Worm (Caenorhabditis elegans) whole organism, young adult: ENCODE data around the gene F40H3.3.
A peak's percentile ranks its signal among the peaks of the same experiment; 100 is the strongest.

ENCODE experiments used
- C06A6.2 ChIP-seq: fragments of 200-800 bp; sonication (Bioruptor generic); conservative IDR thresholded peaks from 2 replicates; pipeline ENCODE4 v1.3.6; 2022; ENCODE audit warnings: missing genetic modification characterization, missing compliant biosample characterization
- C17E4.6 ChIP-seq: fragments of 200-800 bp; sonication (Bioruptor generic); IDR thresholded peaks from 2 replicates; pipeline ENCODE4 v1.3.6; 2022; ENCODE audit warnings: missing genetic modification reagents, missing genetic modification characterization, missing compliant biosample characterization
- F33H1.4 ChIP-seq: fragments of 200-800 bp; sonication (Bioruptor generic); IDR thresholded peaks from 2 replicates; pipeline ENCODE4 v1.3.6; 2022; ENCODE audit warnings: missing genetic modification reagents, missing genetic modification characterization, missing compliant biosample characterization
- F57A8.1 ChIP-seq: fragments of 200-800 bp; sonication (Bioruptor generic); optimal IDR thresholded peaks from 2 replicates; lab custom pipeline; 2018; ENCODE audit warnings: mild to moderate bottlenecking, missing genetic modification characterization, moderate library complexity, missing compliant biosample characterization
- T07F8.4 ChIP-seq: sonication (generic microtip); optimal IDR thresholded peaks from 2 replicates; lab custom pipeline; 2016; ENCODE audit warnings: mild to moderate bottlenecking, missing genetic modification characterization, moderate library complexity, missing compliant biosample characterization
- Y53F4B.3 ChIP-seq: fragments of 200-800 bp; sonication (Bioruptor generic); IDR thresholded peaks from 2 replicates; pipeline ENCODE4 v1.3.6; 2022; ENCODE audit warnings: missing genetic modification reagents, missing genetic modification characterization, missing compliant biosample characterization
- Y56A3A.18 ChIP-seq: fragments of 200-800 bp; sonication (Bioruptor generic); IDR thresholded peaks from 2 replicates; pipeline ENCODE4 v1.3.6; 2022; ENCODE audit warnings: missing genetic modification reagents, missing genetic modification characterization, missing compliant biosample characterization
- Y95B8A.8 ChIP-seq: fragments of 200-800 bp; sonication (Bioruptor generic); IDR thresholded peaks from 2 replicates; pipeline ENCODE4 v1.3.6; 2022; ENCODE audit warnings: missing genetic modification reagents, missing genetic modification characterization, missing compliant biosample characterization
- aptf-2 ChIP-seq: fragments of 200-800 bp; sonication (Bioruptor generic); conservative IDR thresholded peaks from 2 replicates; pipeline ENCODE4 v1.3.6; 2022; ENCODE audit warnings: missing genetic modification reagents, missing genetic modification characterization, missing compliant biosample characterization
- attf-3 ChIP-seq: fragments of 200-800 bp; sonication (Bioruptor generic); conservative IDR thresholded peaks from 2 replicates; pipeline ENCODE4 v1.3.6; 2022; ENCODE audit warnings: missing genetic modification reagents, missing genetic modification characterization, missing compliant biosample characterization
- cebp-1 ChIP-seq, 2 experiments: fragments of 200-800 bp in 1 of 2; sonication (Bioruptor generic) in 1 of 2; sonication (generic microtip) in 1 of 2; IDR thresholded peaks in 1 of 2; optimal IDR thresholded peaks in 1 of 2; 2 replicates each; pipeline versions ENCODE4 v1.3.6 to Lab custom; 2017 to 2022; ENCODE audit warnings: missing compliant biosample characterization in 2 of 2, missing genetic modification characterization in 2 of 2, mild to moderate bottlenecking in 1 of 2, missing genetic modification reagents in 1 of 2, moderate library complexity in 1 of 2
- dpff-1 ChIP-seq: sonication (generic microtip); optimal IDR thresholded peaks from 2 replicates; lab custom pipeline; 2017; ENCODE audit warnings: mild to moderate bottlenecking, missing genetic modification characterization, missing compliant biosample characterization
- egrh-3 ChIP-seq: fragments of 200-800 bp; sonication (Bioruptor generic); IDR thresholded peaks from 2 replicates; pipeline ENCODE4 v1.3.6; 2022; ENCODE audit warnings: missing genetic modification reagents, missing genetic modification characterization, missing compliant biosample characterization
- gei-17 ChIP-seq: fragments of 200-800 bp; sonication (Bioruptor generic); optimal IDR thresholded peaks from 2 replicates; lab custom pipeline; 2018; ENCODE audit warnings: mild to moderate bottlenecking, missing genetic modification characterization, missing compliant biosample characterization
- him-1 ChIP-seq: sonication (generic microtip); optimal IDR thresholded peaks from 2 replicates; lab custom pipeline; 2016; ENCODE audit warnings: missing genotype, missing genetic modification reagents, missing genetic modification characterization, missing compliant biosample characterization
- hlh-26 ChIP-seq: fragments of 200-800 bp; sonication (Bioruptor generic); conservative IDR thresholded peaks from 2 replicates; pipeline ENCODE4 v1.3.6; 2022; ENCODE audit warnings: missing genetic modification reagents, missing genetic modification characterization, missing compliant biosample characterization
- hmg-1.2 ChIP-seq: fragments of 200-800 bp; sonication (Bioruptor generic); IDR thresholded peaks from 2 replicates; pipeline ENCODE4 v1.3.6; 2022; ENCODE audit warnings: missing genetic modification reagents, missing genetic modification characterization, missing compliant biosample characterization
- hmg-20 ChIP-seq: fragments of 200-800 bp; sonication (Bioruptor generic); IDR thresholded peaks from 2 replicates; pipeline ENCODE4 v1.3.6; 2022; ENCODE audit warnings: missing genetic modification reagents, missing genetic modification characterization, missing compliant biosample characterization
- hrde-1 ChIP-seq: sonication (generic microtip); optimal IDR thresholded peaks from 2 replicates; lab custom pipeline; 2016; ENCODE audit warnings: missing genetic modification characterization, mild to moderate bottlenecking, missing compliant biosample characterization, moderate library complexity, missing genotype, missing genetic modification reagents, borderline replicate concordance
- let-526 ChIP-seq: fragments of 200-800 bp; sonication (Bioruptor generic); IDR thresholded peaks from 2 replicates; pipeline ENCODE4 v1.3.6; 2022; ENCODE audit warnings: missing genetic modification reagents, missing genetic modification characterization, missing compliant biosample characterization
- let-607 ChIP-seq, 2 experiments: fragments of 200-800 bp in 1 of 2; sonication (Bioruptor generic) in 1 of 2; sonication (generic microtip) in 1 of 2; optimal IDR thresholded peaks; 2 replicates each; lab custom pipeline; 2016 to 2018; ENCODE audit warnings: mild to moderate bottlenecking in 2 of 2, missing compliant biosample characterization in 2 of 2, missing genetic modification characterization in 2 of 2, moderate library complexity in 2 of 2, missing genotype in 1 of 2
- lin-35 ChIP-seq, 3 experiments: fragments of 150-350 bp in 2 of 3; sonication (generic microtip) in 1 of 3; optimal IDR thresholded peaks; 2 replicates each; lab custom pipeline; 2014 to 2018; ENCODE audit warnings: missing biosample characterization in 3 of 3, missing genetic modification characterization in 3 of 3, missing genetic modification reagents in 3 of 3
- madf-3 ChIP-seq: fragments of 200-800 bp; sonication (Bioruptor generic); IDR thresholded peaks from 2 replicates; pipeline ENCODE4 v1.3.6; 2022; ENCODE audit warnings: missing genetic modification reagents, missing genetic modification characterization, missing compliant biosample characterization
- mcd-1 ChIP-seq: fragments of 200-800 bp; sonication (Bioruptor generic); IDR thresholded peaks from 2 replicates; pipeline ENCODE4 v1.3.6; 2022; ENCODE audit warnings: missing genetic modification reagents, missing genetic modification characterization, missing compliant biosample characterization
- mel-28 ChIP-seq: sonication (generic microtip); optimal IDR thresholded peaks from 2 replicates; lab custom pipeline; 2016; ENCODE audit warnings: borderline replicate concordance, mild to moderate bottlenecking, missing genetic modification characterization, missing compliant biosample characterization
- nfya-1 ChIP-seq: sonication (generic microtip); optimal IDR thresholded peaks from 2 replicates; lab custom pipeline; 2017; ENCODE audit warnings: antibody characterized with exemption, missing compliant biosample characterization, missing genetic modification characterization, borderline replicate concordance; ENCODE audit not compliant: insufficient read depth
- nfyb-1 ChIP-seq: fragments of 200-800 bp; sonication (Bioruptor generic); IDR thresholded peaks from 2 replicates; pipeline ENCODE4 v1.3.6; 2022; ENCODE audit warnings: missing genetic modification reagents, missing genetic modification characterization, missing compliant biosample characterization
- nhr-80 ChIP-seq: sonication (generic microtip); optimal IDR thresholded peaks from 2 replicates; lab custom pipeline; 2016; ENCODE audit warnings: missing genetic modification characterization, missing compliant biosample characterization
- nhr-90 ChIP-seq: sonication (generic microtip); optimal IDR thresholded peaks from 2 replicates; lab custom pipeline; 2016; ENCODE audit warnings: missing genotype, mild to moderate bottlenecking, missing genetic modification characterization, missing compliant biosample characterization
- pha-4 ChIP-seq: fragments of 150-350 bp; sonication (generic microtip); optimal IDR thresholded peaks from 2 replicates; lab custom pipeline; 2014; ENCODE audit warnings: missing biosample characterization, missing genetic modification reagents, missing genetic modification characterization
- rcor-1 ChIP-seq: fragments of 200-800 bp; sonication (Bioruptor generic); IDR thresholded peaks from 2 replicates; pipeline ENCODE4 v1.3.6; 2022; ENCODE audit warnings: missing genetic modification reagents, missing genetic modification characterization, missing compliant biosample characterization
- sptf-2 ChIP-seq: fragments of 200-800 bp; sonication (Bioruptor generic); optimal IDR thresholded peaks from 2 replicates; lab custom pipeline; 2018; ENCODE audit warnings: mild to moderate bottlenecking, missing genetic modification characterization, missing compliant biosample characterization
- xnd-1 ChIP-seq: sonication (generic microtip); optimal IDR thresholded peaks from 2 replicates; lab custom pipeline; 2016; ENCODE audit warnings: missing genotype, missing genetic modification reagents, missing genetic modification characterization, missing compliant biosample characterization
- ztf-26 ChIP-seq: sonication (generic microtip); optimal IDR thresholded peaks from 2 replicates; lab custom pipeline; 2017; ENCODE audit warnings: missing genetic modification characterization, missing compliant biosample characterization
- ztf-28 ChIP-seq: fragments of 200-800 bp; sonication (Bioruptor generic); IDR thresholded peaks from 2 replicates; pipeline ENCODE4 v1.3.6; 2022; ENCODE audit warnings: missing genetic modification reagents, missing genetic modification characterization, missing compliant biosample characterization
- ztf-3 ChIP-seq: fragments of 200-800 bp; sonication (Bioruptor generic); optimal IDR thresholded peaks from 2 replicates; lab custom pipeline; 2018; ENCODE audit warnings: mild to moderate bottlenecking, missing genetic modification characterization, missing compliant biosample characterization

The F40H3.3 gene

DNA sequence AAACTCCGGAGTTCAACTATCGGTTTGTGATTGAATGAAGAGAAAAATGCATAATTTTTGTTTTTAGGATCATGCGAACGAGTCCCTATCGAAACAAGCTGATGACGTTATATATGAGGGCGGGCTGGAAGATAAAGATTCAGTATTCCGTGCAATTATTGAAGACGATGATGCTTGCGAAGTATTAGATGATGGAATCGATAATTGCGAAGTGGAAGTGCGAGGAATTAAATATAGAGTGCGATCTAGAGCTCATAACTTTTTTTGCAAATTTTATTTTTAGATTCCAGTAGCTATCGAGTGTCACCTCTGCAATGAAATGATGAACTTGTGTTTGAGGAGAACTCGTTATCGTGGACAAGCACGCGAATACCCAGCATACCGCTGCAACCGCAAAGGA is 27.7 kb downstream of the F40H3.3 start:
- TF ChIP-seq madf-3, result 0 out of 2 replicates have a peak, but pooled peaks have one; percentile 56
- TF ChIP-seq cebp-1 (GFP tag; IDR thresholded peaks at IDR 0.05; lab: Robert Waterston, UW), result no peak
- TF ChIP-seq cebp-1 (tag; optimal IDR thresholded peaks at IDR 0.05; lab: Kevin White, UChicago), result no peak
- no peak for TF ChIP-seq egrh-3 (GFP tag; lab: Robert Waterston, UW)
- no peak for TF ChIP-seq attf-3 (GFP tag; lab: Robert Waterston, UW)

DNA sequence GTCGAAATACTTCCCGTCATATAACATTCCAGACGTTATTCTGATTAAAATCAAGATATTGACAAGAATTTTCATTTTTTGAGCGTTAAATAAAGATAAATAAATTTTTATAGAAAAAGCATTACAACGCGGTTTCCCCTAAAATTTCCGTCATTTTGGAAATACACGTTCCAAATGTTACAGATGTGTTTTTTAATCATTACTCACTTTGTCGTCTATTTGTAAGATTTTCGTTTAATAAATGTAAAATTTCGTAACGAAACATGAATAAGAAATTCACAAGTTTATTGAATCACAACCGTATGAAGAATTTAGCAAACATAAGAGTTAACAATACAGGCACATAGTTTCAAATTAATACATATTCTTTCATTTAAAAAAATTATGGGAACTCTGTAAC is 31.6 kb downstream of the F40H3.3 start, which contains the start of gene C30B5.17:
C30B5.17 (minus strand) TSS at position 101 of the 400 bp plus-strand sequence.
- TF ChIP-seq ztf-26 (tag; lab: Kevin White, UChicago), result no peak

DNA sequence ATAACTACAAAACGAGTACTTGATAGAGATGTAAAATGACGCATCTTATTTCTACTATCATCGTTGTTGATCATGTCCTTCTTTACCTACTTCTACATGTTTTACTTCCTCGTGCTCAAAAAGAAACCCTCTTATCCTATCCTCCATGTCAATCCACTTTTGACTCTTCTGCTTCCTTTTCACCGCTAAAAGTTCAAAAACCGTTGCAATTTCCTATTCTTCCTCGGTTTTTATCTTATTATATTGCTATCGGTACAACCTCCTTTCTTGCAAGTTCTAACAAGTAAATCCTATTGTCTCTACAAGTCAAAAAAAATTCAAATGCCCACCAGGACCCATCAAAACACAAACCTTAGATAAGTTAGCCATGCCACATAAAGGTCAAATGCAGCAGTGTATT is 35.9 kb downstream of the F40H3.3 start:
- TF ChIP-seq lin-35 (GFP tag; optimal IDR thresholded peaks at IDR 0.05; lab: Kevin White, UChicago) (no peak), F33H1.4 (GFP tag; lab: Robert Waterston, UW) (no peak), gei-17 (GFP tag; lab: Kevin White, UChicago) (no peak), mcd-1 (GFP tag; lab: Robert Waterston, UW) (no peak), hrde-1 (no peak), nfyb-1 (GFP tag; lab: Robert Waterston, UW) (no peak), nfya-1 (tag; lab: Kevin White, UChicago) (no peak), mel-28 (tag; lab: Kevin White, UChicago) (no peak), hmg-20 (GFP tag; lab: Robert Waterston, UW) (no peak), T07F8.4 (tag; lab: Kevin White, UChicago) (no peak), C17E4.6 (no peak)
- TF ChIP-seq, all 124 proteins: peak for 0

DNA sequence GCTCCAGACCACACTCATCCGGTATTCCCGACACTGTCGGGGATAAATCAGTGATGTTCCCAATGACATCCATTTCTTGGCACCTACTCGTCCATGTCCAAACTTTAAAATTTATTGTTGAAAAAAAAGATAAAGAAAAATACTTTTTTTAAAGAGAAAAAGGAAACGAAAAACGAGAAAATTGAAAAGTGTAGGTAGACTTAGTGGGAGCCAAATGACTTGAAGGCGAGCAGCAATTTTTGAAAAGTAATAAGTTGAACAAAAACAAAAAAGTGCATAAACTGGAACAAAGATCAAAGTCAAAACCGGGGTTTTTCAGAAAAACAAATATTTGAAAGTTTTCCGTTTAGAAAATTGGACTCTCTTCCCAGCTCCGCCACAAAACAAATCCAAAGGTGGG is 36.8 kb downstream of the F40H3.3 start, which contains the start of gene daf-37:
daf-37 (minus strand) TSS at position 101 of the 400 bp plus-strand sequence.
- TF ChIP-seq F57A8.1 (GFP tag; lab: Kevin White, UChicago), result no peak
- TF ChIP-seq T07F8.4 (tag; lab: Kevin White, UChicago), result no peak
- TF ChIP-seq ztf-3 (GFP tag; lab: Kevin White, UChicago), result no peak
- no peak for TF ChIP-seq rcor-1 (GFP tag; lab: Robert Waterston, UW)
- TF ChIP-seq ztf-28 (GFP tag; lab: Robert Waterston, UW), result no peak
- TF ChIP-seq pha-4 (tag; lab: Kevin White, UChicago), result no peak
- TF ChIP-seq him-1 (tag; lab: Kevin White, UChicago), result no peak
- TF ChIP-seq hmg-1.2, result no peak
- TF ChIP-seq Y53F4B.3 (GFP tag; lab: Robert Waterston, UW), result no peak
- no peak for TF ChIP-seq dpff-1

DNA sequence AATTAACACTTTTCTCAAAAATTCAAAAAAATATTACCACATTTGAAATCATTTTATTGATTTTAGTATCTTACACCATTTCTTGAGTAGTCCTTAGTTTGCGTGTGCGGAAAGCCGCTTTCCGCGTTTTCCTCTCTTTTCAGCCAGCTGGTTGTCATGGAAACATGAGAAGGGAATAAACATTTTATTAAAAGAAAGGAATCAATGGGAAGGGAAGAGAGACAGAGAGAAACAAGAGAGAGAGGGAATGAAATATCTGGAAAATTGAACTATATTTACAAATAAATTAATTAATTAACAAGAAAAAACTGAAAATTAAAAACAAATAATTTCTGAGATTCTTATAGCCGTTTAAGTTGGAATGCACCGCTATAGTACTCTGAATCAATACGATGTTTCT is 48.0 kb downstream of the F40H3.3 start, which contains the start of gene mks-2:
mks-2 (minus strand) TSS at position 101 of the 400 bp plus-strand sequence.
- TF ChIP-seq let-607 (tag; optimal IDR thresholded peaks at IDR 0.05; lab: Kevin White, UChicago) (no peak), nhr-90 (tag; lab: Kevin White, UChicago) (no peak), Y95B8A.8 (GFP tag; lab: Robert Waterston, UW) (no peak), C06A6.2 (GFP tag; lab: Robert Waterston, UW) (no peak), hmg-20 (GFP tag; lab: Robert Waterston, UW) (no peak), Y56A3A.18 (GFP tag; lab: Robert Waterston, UW) (no peak), aptf-2 (GFP tag; lab: Robert Waterston, UW) (no peak), sptf-2 (GFP tag; lab: Kevin White, UChicago) (no peak), let-526 (GFP tag; lab: Robert Waterston, UW) (no peak), xnd-1 (tag; lab: Kevin White, UChicago) (no peak), hlh-26 (GFP tag; lab: Robert Waterston, UW) (no peak), nhr-80 (no peak), ztf-3 (GFP tag; lab: Kevin White, UChicago) (no peak)
- TF ChIP-seq, all 124 proteins: peak for 0
